Fruit fly (Drosophila melanogaster): ENCODE results near the gene CG14715.

DNA sequence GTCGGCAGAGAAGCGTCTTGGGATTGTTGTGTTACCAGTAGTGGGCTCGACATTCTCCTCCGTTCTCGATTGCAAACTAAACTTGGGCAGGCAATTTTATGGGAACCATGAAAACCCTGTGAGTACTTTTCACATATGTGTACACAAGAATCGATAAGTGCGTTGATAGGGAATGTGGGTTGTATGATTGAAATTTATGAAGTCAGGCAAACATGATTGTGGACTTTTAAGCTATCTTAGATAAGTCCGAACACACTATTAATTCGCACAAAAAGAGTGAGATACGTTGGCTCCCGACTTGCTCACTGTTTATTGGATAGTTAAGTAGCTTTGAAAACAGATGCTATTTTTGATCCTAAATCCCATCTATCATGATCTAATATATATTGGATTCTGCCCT is 17.7 kb downstream of the CG14715 start, which contains the start of gene CG18765:
- no peak for TF ChIP-seq jim (GFP tag; optimal IDR thresholded peaks at IDR 0.05)
- TF ChIP-seq dl (GFP tag; optimal IDR thresholded peaks at IDR 0.05; ENCODE audit: insufficient read depth in 1 of 2, partially characterized antibody in 2 of 2) = no peak
- no peak for TF ChIP-seq OdsH (GFP tag; optimal IDR thresholded peaks at IDR 0.05)
- TF ChIP-seq Myc (optimal IDR thresholded peaks at IDR 0.05) = no peak
- no peak for TF ChIP-seq psq (GFP tag; optimal IDR thresholded peaks at IDR 0.05)
- no peak for TF ChIP-seq Hnf4 (GFP tag; optimal IDR thresholded peaks at IDR 0.05)
- no peak for TF ChIP-seq lola (GFP tag; optimal IDR thresholded peaks at IDR 0.05)
- no peak for TF ChIP-seq fru (GFP tag; optimal IDR thresholded peaks at IDR 0.05)
- TF ChIP-seq brk (GFP tag; optimal IDR thresholded peaks at IDR 0.05) = no peak
- TF ChIP-seq h (GFP tag; optimal IDR thresholded peaks at IDR 0.05) = no peak
- TF ChIP-seq Dif (GFP tag; optimal IDR thresholded peaks at IDR 0.05; ENCODE audit: partially characterized antibody) = no peak
- no peak for TF ChIP-seq Vsx2 (GFP tag; optimal IDR thresholded peaks at IDR 0.05; ENCODE audit: partially characterized antibody)

All from whole organism, wandering third instar larva.